Fruit fly (Drosophila melanogaster): ENCODE results near the gene alphaTub67C.
A peak's percentile ranks its signal among the peaks of the same experiment; 100 is the strongest.

DNA sequence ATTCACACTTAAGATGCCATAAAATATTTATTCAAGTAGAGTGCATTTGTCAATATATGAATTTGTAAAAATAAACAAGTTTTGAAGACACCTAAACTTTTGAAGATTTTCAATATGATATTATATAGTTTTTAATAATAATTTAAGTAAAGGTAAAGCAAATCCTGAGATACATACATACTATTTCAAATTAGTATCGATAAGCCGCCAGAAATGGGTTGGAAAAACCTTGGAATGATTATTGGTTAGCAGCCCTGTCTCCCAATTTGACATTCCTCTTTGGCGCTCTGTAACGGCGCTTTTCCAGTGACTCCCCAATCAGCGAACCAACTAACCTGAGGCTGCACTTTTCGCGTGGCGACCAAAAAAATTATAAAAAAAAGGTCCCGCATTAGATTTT, at the start of gene alphaTub67C:
- TF ChIP-seq kay (GFP tag; ENCODE audit: borderline replicate concordance) (no peak), CG12768 (GFP tag; optimal IDR thresholded peaks at IDR 0.05) (no peak), CG14711 (tag; optimal IDR thresholded peaks at IDR 0.05) (no peak), CG33017 (tag; optimal IDR thresholded peaks at IDR 0.05) (no peak), cnc (optimal IDR thresholded peaks at IDR 0.05) (no peak), Crg-1 (GFP tag; optimal IDR thresholded peaks at IDR 0.05) (no peak), ovo (GFP tag; optimal IDR thresholded peaks at IDR 0.05) (peak; percentile 37), bab1 (GFP tag; optimal IDR thresholded peaks at IDR 0.05) (no peak), CG7045 (GFP tag; optimal IDR thresholded peaks at IDR 0.05) (no peak), cic (GFP tag; optimal IDR thresholded peaks at IDR 0.05) (no peak), Hr96 (GFP tag; optimal IDR thresholded peaks at IDR 0.05) (no peak), Mnt (GFP tag; optimal IDR thresholded peaks at IDR 0.05) (no peak), pad (GFP tag; optimal IDR thresholded peaks at IDR 0.05) (peak; percentile 88)
